Worm (Caenorhabditis elegans): ENCODE data around the gene bath-37.

DNA sequence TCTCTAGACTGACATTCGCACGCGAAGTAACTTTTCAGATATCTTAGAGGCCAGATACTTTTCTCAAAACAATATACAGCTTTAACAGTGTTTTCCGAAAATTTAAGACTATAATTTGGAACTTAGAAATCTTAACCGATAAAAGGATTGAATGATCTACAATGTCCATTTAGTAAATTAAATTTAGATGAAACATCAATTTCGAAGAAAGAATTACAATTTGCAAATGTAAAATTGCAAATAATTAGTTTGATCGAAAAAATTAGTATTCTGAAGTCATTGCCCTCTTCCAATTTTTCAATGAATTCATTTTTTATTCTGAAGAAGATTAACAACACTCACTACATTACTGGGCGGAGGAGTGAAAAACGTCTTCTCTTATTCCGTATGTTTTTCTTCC is at the start of gene bath-37:
- no peak for TF ChIP-seq fkh-6 (tag; optimal IDR thresholded peaks at IDR 0.05)
- no peak for TF ChIP-seq ceh-45 (GFP tag; IDR thresholded peaks at IDR 0.05)
